Worm (Caenorhabditis elegans) whole organism, L4/young adult: ENCODE data around the gene C18C4.7.

Experiments
- W03F9.2 ChIP-seq: fragments of 150-350 bp; optimal IDR thresholded peaks from 2 replicates; lab custom pipeline; 2014; ENCODE audit warnings: missing biosample characterization, missing genetic modification characterization
- dao-5 ChIP-seq: sonication (generic microtip); optimal IDR thresholded peaks from 2 replicates; lab custom pipeline; 2016; ENCODE audit warnings: missing genotype, missing genetic modification characterization, moderate library complexity, missing compliant biosample characterization
- him-1 ChIP-seq: sonication (generic microtip); optimal IDR thresholded peaks from 2 replicates; lab custom pipeline; 2016; ENCODE audit warnings: missing genotype, missing genetic modification reagents, missing genetic modification characterization, missing compliant biosample characterization

DNA sequence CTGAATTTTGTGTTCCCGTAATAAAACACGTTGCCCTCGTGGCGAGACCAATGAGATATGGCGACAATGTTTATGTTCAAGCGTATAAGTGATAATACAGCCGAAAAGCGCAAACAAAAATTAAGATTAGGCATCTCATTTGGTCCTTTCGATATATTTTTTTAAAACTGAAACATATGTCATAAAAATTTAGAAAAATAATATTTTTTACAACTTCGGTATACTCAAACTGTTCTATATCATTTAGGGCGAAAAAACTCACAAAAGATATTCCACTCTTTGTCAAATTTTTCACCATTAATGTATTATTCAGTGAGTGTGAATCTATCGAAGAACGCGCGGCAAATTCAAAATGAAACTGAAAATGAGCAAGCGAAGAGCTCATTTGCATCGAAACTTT is 28.5 kb downstream of the C18C4.7 start, which contains the start of gene cft-1:
- no peak for TF ChIP-seq dao-5 (tag; lab: Kevin White, UChicago)
- no peak for TF ChIP-seq him-1 (tag; lab: Kevin White, UChicago)
- TF ChIP-seq W03F9.2 = no peak
